Worm (Caenorhabditis elegans) whole organism, L4 larva: ENCODE results near the gene K07F5.6.

Experiments used
- D1046.2 ChIP-seq: fragments of 200-800 bp; sonication (Bioruptor generic); IDR thresholded peaks from 2 replicates; pipeline ENCODE4 v1.3.6; 2022; ENCODE audit warnings: missing genetic modification characterization, missing compliant biosample characterization
- F10B5.3 ChIP-seq: sonication (generic microtip); optimal IDR thresholded peaks from 2 replicates; lab custom pipeline; 2016; ENCODE audit warnings: mild to moderate bottlenecking, missing genetic modification characterization, missing compliant biosample characterization
- F26F4.8 ChIP-seq: fragments of 200-800 bp; sonication (Bioruptor generic); conservative IDR thresholded peaks from 2 replicates; pipeline ENCODE4 v1.3.6; 2022; ENCODE audit warnings: missing genetic modification characterization, missing compliant biosample characterization
- F44E2.7 ChIP-seq: fragments of 200-800 bp; sonication (Bioruptor generic); IDR thresholded peaks from 2 replicates; pipeline ENCODE4 v2.1.2; 2022; ENCODE audit warnings: missing genetic modification characterization, missing compliant biosample characterization
- F49E8.2 ChIP-seq: sonication (generic microtip); optimal IDR thresholded peaks from 2 replicates; lab custom pipeline; 2016; ENCODE audit warnings: missing compliant biosample characterization, mild to moderate bottlenecking, missing genetic modification characterization, borderline replicate concordance
- Y48G9A.11 ChIP-seq: fragments of 200-800 bp; sonication (Bioruptor generic); IDR thresholded peaks from 2 replicates; pipeline ENCODE4 v1.3.6; 2022; ENCODE audit warnings: missing genetic modification reagents, missing genetic modification characterization, missing compliant biosample characterization
- Y75B8A.6 ChIP-seq: fragments of 200-800 bp; sonication (Bioruptor generic); IDR thresholded peaks from 2 replicates; pipeline ENCODE4 v1.3.6; 2022; ENCODE audit warnings: missing genetic modification reagents, missing genetic modification characterization, missing compliant biosample characterization
- ZK337.2 ChIP-seq: fragments of 200-800 bp; sonication (Bioruptor generic); IDR thresholded peaks from 2 replicates; pipeline ENCODE4 v1.3.6; 2022; ENCODE audit warnings: missing genetic modification reagents, missing genetic modification characterization, missing compliant biosample characterization
- ceh-20 ChIP-seq: fragments of 200-800 bp; sonication (Bioruptor generic); IDR thresholded peaks from 2 replicates; pipeline ENCODE4 v1.3.6; 2022; ENCODE audit warnings: missing genetic modification reagents, missing genetic modification characterization, missing compliant biosample characterization
- ceh-44 ChIP-seq: fragments of 200-800 bp; sonication (Bioruptor generic); IDR thresholded peaks from 2 replicates; pipeline ENCODE4 v1.3.6; 2022; ENCODE audit warnings: missing genetic modification reagents, missing genetic modification characterization, missing compliant biosample characterization
- ceh-62 ChIP-seq: sonication (generic microtip); optimal IDR thresholded peaks from 2 replicates; lab custom pipeline; 2017; ENCODE audit warnings: missing biosample characterization, missing genetic modification characterization
- ces-1 ChIP-seq: fragments of 150-350 bp; sonication (generic microtip); optimal IDR thresholded peaks from 4 replicates; lab custom pipeline; 2014; ENCODE audit warnings: missing biosample characterization, missing genetic modification reagents, missing genetic modification characterization
- ctbp-1 ChIP-seq: fragments of 200-800 bp; sonication (Bioruptor generic); IDR thresholded peaks from 2 replicates; pipeline ENCODE4 v1.3.6; 2022; ENCODE audit warnings: missing genetic modification reagents, missing genetic modification characterization, missing compliant biosample characterization
- daf-12 ChIP-seq: fragments of 150-350 bp; optimal IDR thresholded peaks from 2 replicates; lab custom pipeline; 2014; ENCODE audit warnings: missing biosample characterization, missing genetic modification reagents, missing genetic modification characterization
- daf-19 ChIP-seq: fragments of 200-800 bp; sonication (Bioruptor generic); conservative IDR thresholded peaks from 2 replicates; pipeline ENCODE4 v1.3.6; 2022; ENCODE audit warnings: missing genetic modification characterization, missing compliant biosample characterization
- daf-8 ChIP-seq: fragments of 200-800 bp; sonication (Bioruptor generic); IDR thresholded peaks from 2 replicates; pipeline ENCODE4 v1.3.6; 2022; ENCODE audit warnings: missing genetic modification characterization, missing compliant biosample characterization
- dmd-6 ChIP-seq: fragments of 200-800 bp; sonication (Bioruptor generic); IDR thresholded peaks from 2 replicates; pipeline ENCODE4 v1.3.6; 2022; ENCODE audit warnings: missing genetic modification reagents, missing genetic modification characterization, missing compliant biosample characterization
- duxl-1 ChIP-seq: sonication (generic microtip); optimal IDR thresholded peaks from 2 replicates; lab custom pipeline; 2016; ENCODE audit warnings: mild to moderate bottlenecking, missing genetic modification characterization, moderate library complexity, missing compliant biosample characterization; ENCODE audit not compliant: poor library complexity
- dve-1 ChIP-seq: sonication (generic microtip); optimal IDR thresholded peaks from 2 replicates; lab custom pipeline; 2017; ENCODE audit warnings: antibody characterized with exemption, mild to moderate bottlenecking, missing genetic modification characterization, missing compliant biosample characterization; ENCODE audit not compliant: insufficient read depth
- egl-27 ChIP-seq: sonication (generic microtip); optimal IDR thresholded peaks from 3 replicates; lab custom pipeline; 2017; ENCODE audit warnings: missing biosample characterization, missing genetic modification reagents, missing genetic modification characterization
- egl-43 ChIP-seq: fragments of 200-800 bp; sonication (Bioruptor generic); IDR thresholded peaks from 2 replicates; pipeline ENCODE4 v1.3.6; 2022; ENCODE audit warnings: missing genetic modification reagents, missing genetic modification characterization, missing compliant biosample characterization
- fos-1 ChIP-seq: fragments of 150-350 bp; optimal IDR thresholded peaks from 2 replicates; lab custom pipeline; 2014; ENCODE audit warnings: missing biosample characterization, missing genetic modification characterization
- hif-1 ChIP-seq, 2 experiments: sonication (generic microtip); optimal IDR thresholded peaks; 2 replicates each; lab custom pipeline; 2016 to 2017; ENCODE audit warnings: missing compliant biosample characterization in 2 of 2, missing genetic modification characterization in 2 of 2, missing genetic modification reagents in 2 of 2, missing genotype in 2 of 2, mild to moderate bottlenecking in 1 of 2
- hlh-11 ChIP-seq: fragments of 200-800 bp; sonication (Bioruptor generic); optimal IDR thresholded peaks from 2 replicates; lab custom pipeline; 2018; ENCODE audit warnings: mild to moderate bottlenecking, missing genetic modification characterization, missing compliant biosample characterization
- hlh-30 ChIP-seq: sonication (generic microtip); optimal IDR thresholded peaks from 2 replicates; lab custom pipeline; 2017; ENCODE audit warnings: antibody characterized with exemption, mild to moderate bottlenecking, missing genetic modification characterization, missing compliant biosample characterization; ENCODE audit not compliant: insufficient read depth
- hmg-1.1 ChIP-seq: fragments of 200-800 bp; sonication (Bioruptor generic); IDR thresholded peaks from 2 replicates; pipeline ENCODE4 v1.3.6; 2022; ENCODE audit warnings: missing genetic modification reagents, missing genetic modification characterization, missing compliant biosample characterization
- lin-1 ChIP-seq: fragments of 200-800 bp; sonication (Bioruptor generic); IDR thresholded peaks from 2 replicates; pipeline ENCODE4 v1.3.6; 2022; ENCODE audit warnings: missing genetic modification reagents, missing genetic modification characterization, missing compliant biosample characterization
- lin-13 ChIP-seq: fragments of 150-350 bp; optimal IDR thresholded peaks from 2 replicates; lab custom pipeline; 2014; ENCODE audit warnings: missing biosample characterization, missing genetic modification reagents, missing genetic modification characterization
- lin-29 ChIP-seq: fragments of 200-800 bp; sonication (Bioruptor generic); IDR thresholded peaks from 2 replicates; pipeline ENCODE4 v1.3.6; 2022; ENCODE audit warnings: missing genetic modification reagents, missing genetic modification characterization, missing compliant biosample characterization
- lir-3 ChIP-seq: sonication (generic microtip); optimal IDR thresholded peaks from 2 replicates; lab custom pipeline; 2016; ENCODE audit warnings: mild to moderate bottlenecking, missing genetic modification characterization, missing compliant biosample characterization
- lsy-2 ChIP-seq, 2 experiments: fragments of 150-350 bp in 1 of 2; sonication (generic microtip) in 1 of 2; optimal IDR thresholded peaks; 2 replicates each; lab custom pipeline; 2014 to 2017; ENCODE audit warnings: missing biosample characterization in 2 of 2, missing genetic modification characterization in 2 of 2
- madf-9 ChIP-seq: fragments of 200-800 bp; sonication (Bioruptor generic); conservative IDR thresholded peaks from 2 replicates; pipeline ENCODE4 v1.3.6; 2022; ENCODE audit warnings: missing genetic modification reagents, missing genetic modification characterization, missing compliant biosample characterization
- mdt-29 ChIP-seq: fragments of 200-800 bp; sonication (Bioruptor generic); IDR thresholded peaks from 2 replicates; pipeline ENCODE4 v1.3.6; 2022; ENCODE audit warnings: missing genetic modification reagents, missing genetic modification characterization, missing compliant biosample characterization
- mes-2 ChIP-seq: sonication (generic microtip); optimal IDR thresholded peaks from 2 replicates; lab custom pipeline; 2016; ENCODE audit warnings: missing genotype, mild to moderate bottlenecking, missing genetic modification characterization, missing compliant biosample characterization; ENCODE audit not compliant: poor library complexity, severe bottlenecking
- nhr-10 ChIP-seq: fragments of 150-350 bp; optimal IDR thresholded peaks from 2 replicates; lab custom pipeline; 2014; ENCODE audit warnings: missing biosample characterization, missing genetic modification characterization
- nhr-102 ChIP-seq: sonication (generic microtip); optimal IDR thresholded peaks from 2 replicates; lab custom pipeline; 2016; ENCODE audit warnings: mild to moderate bottlenecking, missing genetic modification characterization, moderate library complexity, missing compliant biosample characterization
- nhr-111 ChIP-seq: fragments of 200-800 bp; sonication (Bioruptor generic); optimal IDR thresholded peaks from 2 replicates; lab custom pipeline; 2018; ENCODE audit warnings: mild to moderate bottlenecking, missing genetic modification characterization, missing compliant biosample characterization
- nhr-237 ChIP-seq: sonication (generic microtip); optimal IDR thresholded peaks from 2 replicates; lab custom pipeline; 2017; ENCODE audit warnings: missing biosample characterization, missing genetic modification characterization
- nhr-48 ChIP-seq: sonication (generic microtip); optimal IDR thresholded peaks from 2 replicates; lab custom pipeline; 2016; ENCODE audit warnings: mild to moderate bottlenecking, missing genetic modification characterization, missing compliant biosample characterization
- nhr-6 ChIP-seq: fragments of 150-350 bp; optimal IDR thresholded peaks from 2 replicates; lab custom pipeline; 2014; ENCODE audit warnings: missing biosample characterization, missing genetic modification characterization
- nhr-76 ChIP-seq: fragments of 150-350 bp; optimal IDR thresholded peaks from 2 replicates; lab custom pipeline; 2014; ENCODE audit warnings: missing biosample characterization, missing genetic modification characterization
- nhr-77 ChIP-seq: fragments of 150-350 bp; optimal IDR thresholded peaks from 2 replicates; lab custom pipeline; 2014; ENCODE audit warnings: missing biosample characterization, missing genetic modification characterization
- spr-1 ChIP-seq: sonication (generic microtip); optimal IDR thresholded peaks from 2 replicates; lab custom pipeline; 2016; ENCODE audit warnings: mild to moderate bottlenecking, missing genetic modification characterization, missing compliant biosample characterization
- tag-97 ChIP-seq: fragments of 200-800 bp; sonication (Bioruptor generic); IDR thresholded peaks from 2 replicates; pipeline ENCODE4 v1.3.6; 2022; ENCODE audit warnings: missing genetic modification characterization, missing compliant biosample characterization
- unc-130 ChIP-seq: sonication (generic microtip); optimal IDR thresholded peaks from 2 replicates; lab custom pipeline; 2016; ENCODE audit warnings: missing genetic modification reagents, missing genetic modification characterization, missing compliant biosample characterization
- unc-39 ChIP-seq: sonication (generic microtip); optimal IDR thresholded peaks from 2 replicates; lab custom pipeline; 2017; ENCODE audit warnings: missing biosample characterization, missing genetic modification characterization
- unc-62 ChIP-seq, 3 experiments: fragments of 150-350 bp in 1 of 3; sonication (generic microtip); optimal IDR thresholded peaks in 2 of 3; peaks in 1 of 3; 1 replicate in 1 of 3; 2 replicates in 2 of 3; lab custom pipeline; 2014 to 2017; ENCODE audit warnings: missing biosample characterization in 3 of 3, missing genetic modification characterization in 3 of 3, missing genetic modification reagents in 3 of 3, missing genotype in 1 of 3
- zag-1 ChIP-seq: fragments of 150-350 bp; optimal IDR thresholded peaks from 2 replicates; lab custom pipeline; 2014; ENCODE audit warnings: missing biosample characterization, missing genetic modification characterization
- zfp-3 ChIP-seq: fragments of 200-800 bp; sonication (Bioruptor generic); conservative IDR thresholded peaks from 2 replicates; pipeline ENCODE4 v1.3.6; 2022; ENCODE audit warnings: missing genetic modification reagents, missing genetic modification characterization, missing compliant biosample characterization
- zip-11 ChIP-seq: fragments of 200-800 bp; sonication (Bioruptor generic); IDR thresholded peaks from 2 replicates; pipeline ENCODE4 v1.3.6; 2022; ENCODE audit warnings: missing genetic modification characterization, missing compliant biosample characterization
- zip-2 ChIP-seq: fragments of 150-350 bp; optimal IDR thresholded peaks from 2 replicates; lab custom pipeline; 2014; ENCODE audit warnings: missing biosample characterization, missing genetic modification characterization

Gene K07F5.6

ce11 chrIV:9872786-9873185 is 26.3 kb upstream of the K07F5.6 start:
- TF ChIP-seq dve-1 (tag; lab: Kevin White, UChicago) (peak; percentile 64), nhr-10 (tag; lab: Kevin White, UChicago) (no peak), lin-29 (GFP tag; lab: Robert Waterston, UW) (no peak), unc-130 (GFP tag; lab: Kevin White, UChicago) (no peak), F49E8.2 (no peak), D1046.2 (GFP tag; lab: Robert Waterston, UW) (no peak), lsy-2 (tag; optimal IDR thresholded peaks at IDR 0.05; lab: Kevin White, UChicago) (peak in 1 of 2 experiments; percentile 19), unc-62 (GFP tag; optimal IDR thresholded peaks at IDR 0.05 in 1 of 2; lab: Kevin White, UChicago) (peak in 1 of 2 experiments; percentile 51), unc-62 (tag; optimal IDR thresholded peaks at IDR 0.05; lab: Kevin White, UChicago) (no peak), Y48G9A.11 (GFP tag; lab: Robert Waterston, UW) (no peak), nhr-111 (GFP tag; lab: Kevin White, UChicago) (no peak), F44E2.7 (GFP tag; lab: Robert Waterston, UW) (no peak), nhr-48 (tag; lab: Kevin White, UChicago) (no peak), zip-2 (tag; lab: Kevin White, UChicago) (no peak), egl-27 (no peak), mdt-29 (GFP tag; lab: Robert Waterston, UW) (no peak), egl-43 (GFP tag; lab: Robert Waterston, UW) (no peak), spr-1 (tag; lab: Kevin White, UChicago) (no peak), madf-9 (GFP tag; lab: Robert Waterston, UW) (no peak), zip-11 (GFP tag; lab: Robert Waterston, UW) (no peak), nhr-77 (tag; lab: Kevin White, UChicago) (no peak), duxl-1 (tag; lab: Kevin White, UChicago) (no peak), ceh-44 (GFP tag; lab: Robert Waterston, UW) (no peak), F10B5.3 (tag; lab: Kevin White, UChicago) (no peak), zag-1 (tag; lab: Kevin White, UChicago) (no peak), unc-39 (no peak), zfp-3 (GFP tag; lab: Robert Waterston, UW) (no peak), daf-19 (GFP tag; lab: Robert Waterston, UW) (no peak), hlh-30 (tag; lab: Kevin White, UChicago) (peak; percentile 43), nhr-237 (tag; lab: Kevin White, UChicago) (no peak), dmd-6 (peak; percentile 46; the same call in 1 of the 2 replicates), hif-1 (tag; optimal IDR thresholded peaks at IDR 0.05; lab: Kevin White, UChicago) (no peak), nhr-76 (tag; lab: Kevin White, UChicago) (no peak), ces-1 (GFP tag; lab: Kevin White, UChicago) (no peak), hmg-1.1 (GFP tag; lab: Robert Waterston, UW) (no peak), lir-3 (tag; lab: Kevin White, UChicago) (no peak), hlh-11 (tag; lab: Kevin White, UChicago) (peak; percentile 47), ceh-20 (no peak), nhr-102 (tag; lab: Kevin White, UChicago) (no peak), fos-1 (no peak), lin-1 (GFP tag; lab: Robert Waterston, UW) (no peak), F26F4.8 (GFP tag; lab: Robert Waterston, UW) (no peak), Y75B8A.6 (no peak), mes-2 (tag; lab: Kevin White, UChicago) (peak; percentile 9), ceh-62 (tag; lab: Kevin White, UChicago) (no peak), tag-97 (GFP tag; lab: Robert Waterston, UW) (no peak), ZK337.2 (no peak), daf-12 (no peak), nhr-6 (tag; lab: Kevin White, UChicago) (no peak), lin-13 (GFP tag; lab: Kevin White, UChicago) (no peak), ctbp-1 (GFP tag; lab: Robert Waterston, UW) (no peak), daf-8 (GFP tag; lab: Robert Waterston, UW) (no peak)
